Worm (Caenorhabditis elegans) whole organism, L1 larva: ENCODE data around the gene F40F8.1.
A peak's percentile ranks its signal among the peaks of the same experiment; 100 is the strongest.

Source experiments
- C04F5.9 ChIP-seq: sonication (generic microtip); optimal IDR thresholded peaks from 2 replicates; lab custom pipeline; 2016; ENCODE audit warnings: missing genetic modification characterization, missing compliant biosample characterization
- C16A3.4 ChIP-seq: fragments of 150-350 bp; optimal IDR thresholded peaks from 2 replicates; lab custom pipeline; 2014; ENCODE audit warnings: missing biosample characterization, missing genetic modification characterization
- F16B12.6 ChIP-seq: fragments of 150-350 bp; optimal IDR thresholded peaks from 2 replicates; lab custom pipeline; 2014; ENCODE audit warnings: missing biosample characterization, missing genetic modification characterization
- aly-2 ChIP-seq: fragments of 150-350 bp; optimal IDR thresholded peaks from 2 replicates; lab custom pipeline; 2014; ENCODE audit warnings: missing biosample characterization, missing genetic modification characterization
- ama-1 ChIP-seq: fragments of 150-350 bp; optimal IDR thresholded peaks from 2 replicates; lab custom pipeline; 2014
- ceh-8 ChIP-seq: fragments of 200-800 bp; sonication (Bioruptor generic); optimal IDR thresholded peaks from 2 replicates; lab custom pipeline; 2018; ENCODE audit warnings: mild to moderate bottlenecking, missing genetic modification characterization, moderate library complexity, missing compliant biosample characterization
- ceh-82 ChIP-seq, 3 experiments: fragments of 150-350 bp in 1 of 3; sonication (generic microtip) in 2 of 3; optimal IDR thresholded peaks; 2 replicates each; lab custom pipeline; 2014 to 2017; ENCODE audit warnings: missing biosample characterization in 3 of 3, missing genetic modification characterization in 3 of 3
- ces-1 ChIP-seq: fragments of 150-350 bp; optimal IDR thresholded peaks from 2 replicates; lab custom pipeline; 2014; ENCODE audit warnings: missing biosample characterization, missing genetic modification reagents, missing genetic modification characterization
- dpl-1 ChIP-seq, 3 experiments: fragments of 150-350 bp in 2 of 3; sonication (generic microtip) in 1 of 3; optimal IDR thresholded peaks; 2 replicates each; lab custom pipeline; 2014 to 2017; ENCODE audit warnings: missing biosample characterization in 3 of 3, missing genetic modification characterization in 3 of 3, missing genetic modification reagents in 3 of 3
- efl-1 ChIP-seq, 4 experiments: fragments of 150-350 bp; optimal IDR thresholded peaks in 3 of 4; peaks in 1 of 4; 1 replicate in 1 of 4; 2 replicates in 3 of 4; lab custom pipeline; 2014; ENCODE audit warnings: missing biosample characterization in 2 of 4, missing genetic modification characterization in 2 of 4, missing genetic modification reagents in 2 of 4
- elt-2 ChIP-seq: sonication (generic microtip); optimal IDR thresholded peaks from 2 replicates; lab custom pipeline; 2016; ENCODE audit warnings: missing genetic modification characterization, mild to moderate bottlenecking, inconsistent platforms, missing compliant biosample characterization, missing genetic modification reagents
- fkh-10 ChIP-seq: sonication (generic microtip); optimal IDR thresholded peaks from 2 replicates; lab custom pipeline; 2017; ENCODE audit warnings: missing biosample characterization, missing genetic modification reagents, missing genetic modification characterization
- fkh-4 ChIP-seq: sonication (generic microtip); optimal IDR thresholded peaks from 2 replicates; lab custom pipeline; 2016; ENCODE audit warnings: missing compliant biosample characterization, missing genetic modification characterization, borderline replicate concordance
- fkh-8 ChIP-seq: sonication (generic microtip); optimal IDR thresholded peaks from 2 replicates; lab custom pipeline; 2016; ENCODE audit warnings: mild to moderate bottlenecking, missing genetic modification characterization, missing compliant biosample characterization
- hlh-17 ChIP-seq: fragments of 200-800 bp; sonication (Bioruptor generic); optimal IDR thresholded peaks from 2 replicates; lab custom pipeline; 2018; ENCODE audit warnings: missing genetic modification characterization, mild to moderate bottlenecking, missing compliant biosample characterization, moderate library complexity, borderline replicate concordance
- jun-1 ChIP-seq: fragments of 150-350 bp; optimal IDR thresholded peaks from 2 replicates; lab custom pipeline; 2014; ENCODE audit warnings: missing biosample characterization, missing genetic modification reagents, missing genetic modification characterization
- lin-13 ChIP-seq: fragments of 150-350 bp; optimal IDR thresholded peaks from 2 replicates; lab custom pipeline; 2014; ENCODE audit warnings: missing biosample characterization, missing genetic modification reagents, missing genetic modification characterization
- lin-15B ChIP-seq: fragments of 150-350 bp; sonication (generic microtip); optimal IDR thresholded peaks from 3 replicates; lab custom pipeline; 2014; ENCODE audit warnings: missing biosample characterization, missing genetic modification characterization
- lin-35 ChIP-seq, 2 experiments: fragments of 150-350 bp; optimal IDR thresholded peaks; 2 replicates each; lab custom pipeline; 2014; ENCODE audit warnings: missing biosample characterization in 2 of 2, missing genetic modification characterization in 2 of 2, missing genetic modification reagents in 2 of 2
- lin-39 ChIP-seq: fragments of 150-350 bp; optimal IDR thresholded peaks from 2 replicates; lab custom pipeline; 2014; ENCODE audit warnings: missing biosample characterization, missing genetic modification reagents, missing genetic modification characterization
- lir-3 ChIP-seq: sonication (generic microtip); optimal IDR thresholded peaks from 2 replicates; lab custom pipeline; 2016; ENCODE audit warnings: mild to moderate bottlenecking, missing genetic modification characterization, moderate library complexity, missing compliant biosample characterization; ENCODE audit not compliant: poor library complexity
- lsy-2 ChIP-seq, 2 experiments: fragments of 150-350 bp; optimal IDR thresholded peaks; 2 replicates each; lab custom pipeline; 2014; ENCODE audit warnings: missing biosample characterization in 2 of 2, missing genetic modification characterization in 2 of 2
- mab-9 ChIP-seq: fragments of 200-800 bp; sonication (Bioruptor generic); IDR thresholded peaks from 2 replicates; pipeline ENCODE4 v1.3.6; 2022; ENCODE audit warnings: missing genetic modification reagents, missing genetic modification characterization, missing compliant biosample characterization
- mdl-1 ChIP-seq, 2 experiments: fragments of 150-350 bp; optimal IDR thresholded peaks; 2 replicates each; lab custom pipeline; 2014 to 2017; ENCODE audit warnings: missing biosample characterization in 2 of 2, missing genetic modification characterization in 2 of 2, inconsistent platforms in 1 of 2
- mep-1 ChIP-seq: fragments of 150-350 bp; optimal IDR thresholded peaks from 2 replicates; lab custom pipeline; 2014; ENCODE audit warnings: missing biosample characterization, missing genetic modification characterization
- nhr-11 ChIP-seq: fragments of 150-350 bp; optimal IDR thresholded peaks from 2 replicates; lab custom pipeline; 2014; ENCODE audit warnings: missing biosample characterization, missing genetic modification characterization
- nhr-19 ChIP-seq: fragments of 200-800 bp; sonication (Bioruptor generic); conservative IDR thresholded peaks from 2 replicates; pipeline ENCODE4 v1.3.6; 2022; ENCODE audit warnings: missing genetic modification characterization, missing compliant biosample characterization
- nhr-28 ChIP-seq: fragments of 150-350 bp; optimal IDR thresholded peaks from 2 replicates; lab custom pipeline; 2014; ENCODE audit warnings: missing biosample characterization, missing genetic modification characterization
- nhr-47 ChIP-seq: sonication (generic microtip); optimal IDR thresholded peaks from 2 replicates; lab custom pipeline; 2016; ENCODE audit warnings: mild to moderate bottlenecking, missing genetic modification characterization, moderate library complexity, missing compliant biosample characterization
- nhr-71 ChIP-seq: sonication (generic microtip); optimal IDR thresholded peaks from 2 replicates; lab custom pipeline; 2016; ENCODE audit warnings: mild to moderate bottlenecking, missing genetic modification characterization, moderate library complexity, missing compliant biosample characterization
- nhr-77 ChIP-seq: fragments of 150-350 bp; optimal IDR thresholded peaks from 2 replicates; lab custom pipeline; 2014; ENCODE audit warnings: missing biosample characterization, missing genetic modification characterization
- nhr-84 ChIP-seq: sonication (generic microtip); optimal IDR thresholded peaks from 2 replicates; lab custom pipeline; 2017; ENCODE audit warnings: missing biosample characterization, missing genetic modification characterization
- nhr-85 ChIP-seq: sonication (generic microtip); peaks from one replicate; lab custom pipeline; 2016; ENCODE audit warnings: missing genetic modification characterization, inconsistent platforms, missing compliant biosample characterization
- nhr-90 ChIP-seq: sonication (generic microtip); optimal IDR thresholded peaks from 2 replicates; lab custom pipeline; 2016; ENCODE audit warnings: mild to moderate bottlenecking, missing genetic modification characterization, missing compliant biosample characterization; ENCODE audit not compliant: poor library complexity
- pag-3 ChIP-seq: sonication (generic microtip); optimal IDR thresholded peaks from 2 replicates; lab custom pipeline; 2017; ENCODE audit warnings: missing genetic modification characterization, mild to moderate bottlenecking, missing compliant biosample characterization, antibody characterized with exemption, borderline replicate concordance; ENCODE audit not compliant: insufficient read depth
- skn-1 ChIP-seq: fragments of 150-350 bp; optimal IDR thresholded peaks from 2 replicates; lab custom pipeline; 2014; ENCODE audit warnings: missing biosample characterization, missing genetic modification characterization
- snpc-4 ChIP-seq: fragments of 150-350 bp; optimal IDR thresholded peaks from 2 replicates; lab custom pipeline; 2014; ENCODE audit warnings: missing biosample characterization, missing genetic modification characterization
- snu-23 ChIP-seq: sonication (generic microtip); optimal IDR thresholded peaks from 2 replicates; lab custom pipeline; 2016; ENCODE audit warnings: missing genetic modification characterization, missing compliant biosample characterization
- sox-4 ChIP-seq: sonication (generic microtip); optimal IDR thresholded peaks from 2 replicates; lab custom pipeline; 2016; ENCODE audit warnings: missing genetic modification characterization, missing compliant biosample characterization
- sptf-1 ChIP-seq: fragments of 150-350 bp; optimal IDR thresholded peaks from 2 replicates; lab custom pipeline; 2014; ENCODE audit warnings: missing biosample characterization, missing genetic modification characterization
- sup-37 ChIP-seq: fragments of 200-800 bp; sonication (Bioruptor generic); optimal IDR thresholded peaks from 2 replicates; lab custom pipeline; 2018; ENCODE audit warnings: mild to moderate bottlenecking, missing genetic modification characterization, missing compliant biosample characterization
- swsn-7 ChIP-seq: sonication (generic microtip); optimal IDR thresholded peaks from 2 replicates; lab custom pipeline; 2016; ENCODE audit warnings: missing genetic modification characterization, missing compliant biosample characterization
- unc-130 ChIP-seq: fragments of 150-350 bp; optimal IDR thresholded peaks from 2 replicates; lab custom pipeline; 2017; ENCODE audit warnings: missing biosample characterization, missing genetic modification characterization, inconsistent platforms
- unc-30 ChIP-seq: sonication (generic microtip); optimal IDR thresholded peaks from 2 replicates; lab custom pipeline; 2017; ENCODE audit warnings: missing biosample characterization, missing genetic modification characterization
- unc-62 ChIP-seq: fragments of 150-350 bp; optimal IDR thresholded peaks from 2 replicates; lab custom pipeline; 2014; ENCODE audit warnings: missing biosample characterization, missing genetic modification reagents, missing genetic modification characterization
- ztf-11 ChIP-seq, 2 experiments: sonication (generic microtip); optimal IDR thresholded peaks; 2 replicates each; lab custom pipeline; 2016 to 2017; ENCODE audit warnings: missing genetic modification characterization in 2 of 2, missing biosample characterization in 1 of 2, missing compliant biosample characterization in 1 of 2
- ztf-4 ChIP-seq: fragments of 150-350 bp; optimal IDR thresholded peaks from 2 replicates; lab custom pipeline; 2014; ENCODE audit warnings: missing biosample characterization, missing genetic modification characterization

F40F8.1 gene

ce11 chrII:11096233-11096632 is 31.2 kb upstream of the F40F8.1 start, which contains the start of gene nbs-1:
TSS of gene nbs-1 (minus strand) at chrII:11096478.
- TF ChIP-seq nhr-90 (tag; lab: Kevin White, UChicago) (peak; percentile 12), ceh-82 (tag; optimal IDR thresholded peaks at IDR 0.05; lab: Kevin White, UChicago) (no peak), nhr-47 (tag; lab: Kevin White, UChicago) (peak; percentile 13), nhr-77 (tag; lab: Kevin White, UChicago) (peak; percentile 7), nhr-85 (tag; lab: Kevin White, UChicago) (peak; percentile 63), ces-1 (GFP tag; lab: Kevin White, UChicago) (no peak), fkh-10 (GFP tag; lab: Kevin White, UChicago) (no peak), lsy-2 (tag; optimal IDR thresholded peaks at IDR 0.05; lab: Kevin White, UChicago) (peak in 1 of 2 experiments; percentile 41), nhr-71 (tag; lab: Kevin White, UChicago) (no peak), efl-1 (optimal IDR thresholded peaks at IDR 0.05; lab: Kevin White, UChicago) (peak in 1 of 2 experiments; percentile 6), efl-1 (GFP tag; optimal IDR thresholded peaks at IDR 0.05 in 1 of 2; lab: Kevin White, UChicago) (peak in 1 of 2 experiments; percentile 34)

- TF ChIP-seq unc-30 (tag; lab: Kevin White, UChicago), result no peak
- TF ChIP-seq sptf-1, result no peak
- TF ChIP-seq sox-4, result no peak
- no peak for TF ChIP-seq sup-37 (GFP tag; lab: Kevin White, UChicago)
- TF ChIP-seq ama-1 (lab: Kevin White, UChicago), result no peak
- no peak for TF ChIP-seq unc-62 (GFP tag; lab: Kevin White, UChicago)
- TF ChIP-seq mab-9 (GFP tag; lab: Robert Waterston, UW), result no peak
- TF ChIP-seq ztf-4 (tag; lab: Kevin White, UChicago), result peak; percentile 3
- TF ChIP-seq skn-1 (tag; lab: Kevin White, UChicago), result peak; percentile 84
- TF ChIP-seq ceh-8 (GFP tag; lab: Kevin White, UChicago), result no peak
- peak; percentile 85 for TF ChIP-seq lin-15B (tag; lab: Kevin White, UChicago)
- no peak for TF ChIP-seq hlh-17 (GFP tag; lab: Kevin White, UChicago)
- TF ChIP-seq elt-2 (tag; lab: Kevin White, UChicago), result no peak
- peak; percentile 79 for TF ChIP-seq lin-13 (GFP tag; lab: Kevin White, UChicago)
- no peak for TF ChIP-seq fkh-4 (tag; lab: Kevin White, UChicago)
- TF ChIP-seq pag-3 (tag; lab: Kevin White, UChicago), result no peak
- no peak for TF ChIP-seq nhr-84
- peak; percentile 88 to 93 for TF ChIP-seq lin-35 (GFP tag; optimal IDR thresholded peaks at IDR 0.05; lab: Kevin White, UChicago)
- TF ChIP-seq nhr-11 (tag; lab: Kevin White, UChicago), result peak; percentile 4
- peak; percentile 94 for TF ChIP-seq unc-130 (tag; lab: Kevin White, UChicago)
- peak; percentile 87 for TF ChIP-seq nhr-85 (tag; lab: Kevin White, UChicago)
- peak; percentile 51 for TF ChIP-seq lir-3 (tag; lab: Kevin White, UChicago)
- peak; percentile 98 to 99 for TF ChIP-seq lsy-2 (tag; optimal IDR thresholded peaks at IDR 0.05; lab: Kevin White, UChicago)
- no peak for TF ChIP-seq ces-1 (GFP tag; lab: Kevin White, UChicago)
- peak; percentile 38 for TF ChIP-seq C04F5.9
- peak; percentile 77 for TF ChIP-seq fkh-8 (tag; lab: Kevin White, UChicago)
- peak; percentile 80 to 86 (median 84) for TF ChIP-seq dpl-1 (GFP tag; optimal IDR thresholded peaks at IDR 0.05; lab: Kevin White, UChicago)
- peak; percentile 69 for TF ChIP-seq jun-1 (tag; lab: Kevin White, UChicago)
- TF ChIP-seq swsn-7 (tag; lab: Kevin White, UChicago), result peak; percentile 81
- TF ChIP-seq snpc-4 (tag; lab: Kevin White, UChicago), result peak; percentile 61
- peak; percentile 76 for TF ChIP-seq nhr-19 (GFP tag; lab: Robert Waterston, UW)
- TF ChIP-seq mdl-1 (tag; optimal IDR thresholded peaks at IDR 0.05; lab: Kevin White, UChicago), result peak in 1 of 2 experiments; percentile 79
- TF ChIP-seq snu-23 (GFP tag; lab: Kevin White, UChicago), result peak; percentile 91
- peak in 1 of 2 experiments; percentile 25 for TF ChIP-seq ztf-11 (tag; optimal IDR thresholded peaks at IDR 0.05; lab: Kevin White, UChicago)
- TF ChIP-seq lin-39 (tag; lab: Kevin White, UChicago), result peak; percentile 13
- peak; percentile 96 for TF ChIP-seq C16A3.4
- peak; percentile 58 to 92 (median 76) for TF ChIP-seq ceh-82 (tag; optimal IDR thresholded peaks at IDR 0.05; lab: Kevin White, UChicago)
- peak; percentile 89 for TF ChIP-seq mep-1 (tag; lab: Kevin White, UChicago)
- peak; percentile 62 for TF ChIP-seq F16B12.6 (tag; lab: Kevin White, UChicago)
- TF ChIP-seq aly-2 (tag; lab: Kevin White, UChicago), result no peak
- no peak for TF ChIP-seq nhr-28 (tag; lab: Kevin White, UChicago)
- peak; percentile 85 for TF ChIP-seq nhr-47 (tag; lab: Kevin White, UChicago)
- TF ChIP-seq nhr-71 (tag; lab: Kevin White, UChicago), result peak; percentile 88
Observed at ce11 chrII:11097154-11097887, 30.1 kb upstream of the F40F8.1 start, which contains the start of the genes rpl-36.A and nuo-1. TSS of gene rpl-36.A (minus strand) at chrII:11097204. TSS of gene nuo-1 (plus strand) at chrII:11097837.
